Worm (Caenorhabditis elegans) whole organism, late embryonic: Measurements from ENCODE around the gene kreg-1.

Experiments used
- ceh-24 ChIP-seq: sonication (generic microtip); optimal IDR thresholded peaks from 2 replicates; lab custom pipeline; 2016; ENCODE audit warnings: mild to moderate bottlenecking, missing genetic modification characterization, missing compliant biosample characterization
- ceh-45 ChIP-seq: fragments of 200-800 bp; sonication (Bioruptor generic); IDR thresholded peaks from 2 replicates; pipeline ENCODE4 v1.3.6; 2022; ENCODE audit warnings: missing genetic modification reagents, missing genetic modification characterization, missing compliant biosample characterization
- hlh-8 ChIP-seq: sonication (generic microtip); optimal IDR thresholded peaks from 2 replicates; lab custom pipeline; 2016; ENCODE audit warnings: missing genotype, missing genetic modification characterization, missing compliant biosample characterization
- odd-2 ChIP-seq: sonication (generic microtip); optimal IDR thresholded peaks from 2 replicates; lab custom pipeline; 2017; ENCODE audit warnings: antibody characterized with exemption, mild to moderate bottlenecking, missing genetic modification characterization, missing compliant biosample characterization
- pha-4 ChIP-seq: fragments of 150-350 bp; optimal IDR thresholded peaks from 2 replicates; lab custom pipeline; 2018; ENCODE audit warnings: missing biosample characterization, missing genetic modification reagents, missing genetic modification characterization
- unc-55 ChIP-seq: sonication (generic microtip); optimal IDR thresholded peaks from 2 replicates; lab custom pipeline; 2017; ENCODE audit warnings: missing biosample characterization, missing genetic modification reagents, missing genetic modification characterization
- zip-5 ChIP-seq: sonication (generic microtip); optimal IDR thresholded peaks from 2 replicates; lab custom pipeline; 2016; ENCODE audit warnings: missing genetic modification characterization, missing compliant biosample characterization

- no peak for TF ChIP-seq odd-2 (tag; lab: Kevin White, UChicago)
- no peak for TF ChIP-seq pha-4 (tag; lab: Kevin White, UChicago)
- TF ChIP-seq ceh-24 (tag; lab: Kevin White, UChicago), result no peak
- no peak for TF ChIP-seq hlh-8
- TF ChIP-seq zip-5, result no peak
- TF ChIP-seq ceh-45 (GFP tag; lab: Robert Waterston, UW), result no peak
- no peak for TF ChIP-seq unc-55
These were observed 48.7 kb upstream of the kreg-1 start for ce11 chrX:8660909-8661308.
